Worm (Caenorhabditis elegans) whole organism, L2 larva: Measurements from ENCODE around the gene ZK1307.7.
A peak's percentile ranks its signal among the peaks of the same experiment; 100 is the strongest.

Experiments used
- C34F6.9 ChIP-seq: fragments of 150-350 bp; optimal IDR thresholded peaks from 2 replicates; lab custom pipeline; 2014; ENCODE audit warnings: missing biosample characterization, missing genetic modification characterization
- ZK546.5 ChIP-seq: sonication (generic microtip); optimal IDR thresholded peaks from 2 replicates; lab custom pipeline; 2017; ENCODE audit warnings: missing biosample characterization, missing genetic modification characterization
- ceh-16 ChIP-seq: fragments of 150-350 bp; optimal IDR thresholded peaks from 2 replicates; lab custom pipeline; 2014; ENCODE audit warnings: missing biosample characterization, missing genetic modification characterization
- crh-2 ChIP-seq: sonication (generic microtip); optimal IDR thresholded peaks from 2 replicates; lab custom pipeline; 2017; ENCODE audit warnings: missing biosample characterization, missing genetic modification characterization
- egl-27 ChIP-seq: sonication (generic microtip); optimal IDR thresholded peaks from 3 replicates; lab custom pipeline; 2017; ENCODE audit warnings: missing biosample characterization, missing genetic modification reagents, missing genetic modification characterization
- fos-1 ChIP-seq: fragments of 150-350 bp; optimal IDR thresholded peaks from 2 replicates; lab custom pipeline; 2014; ENCODE audit warnings: missing biosample characterization, missing genetic modification characterization
- gmeb-1 ChIP-seq: fragments of 150-350 bp; optimal IDR thresholded peaks from 2 replicates; lab custom pipeline; 2014; ENCODE audit warnings: missing biosample characterization, missing genetic modification characterization
- lsy-2 ChIP-seq, 2 experiments: fragments of 150-350 bp in 1 of 2; sonication (generic microtip) in 1 of 2; optimal IDR thresholded peaks; 2 replicates each; lab custom pipeline; 2014 to 2017; ENCODE audit warnings: missing biosample characterization in 2 of 2, missing genetic modification characterization in 2 of 2
- mab-5 ChIP-seq: fragments of 150-350 bp; optimal IDR thresholded peaks from 2 replicates; lab custom pipeline; 2014; ENCODE audit warnings: missing biosample characterization, missing genetic modification characterization
- nhr-11 ChIP-seq: fragments of 150-350 bp; optimal IDR thresholded peaks from 2 replicates; lab custom pipeline; 2014; ENCODE audit warnings: missing biosample characterization, missing genetic modification characterization
- nhr-129 ChIP-seq: fragments of 150-350 bp; optimal IDR thresholded peaks from 2 replicates; lab custom pipeline; 2014; ENCODE audit warnings: missing biosample characterization, missing genetic modification characterization
- nhr-21 ChIP-seq: fragments of 150-350 bp; optimal IDR thresholded peaks from 2 replicates; lab custom pipeline; 2014; ENCODE audit warnings: missing biosample characterization, missing genetic modification characterization
- nhr-237 ChIP-seq: fragments of 150-350 bp; optimal IDR thresholded peaks from 2 replicates; lab custom pipeline; 2014; ENCODE audit warnings: missing biosample characterization, missing genetic modification characterization
- nhr-6 ChIP-seq: fragments of 150-350 bp; optimal IDR thresholded peaks from 2 replicates; lab custom pipeline; 2014; ENCODE audit warnings: missing biosample characterization, missing genetic modification characterization
- nhr-77 ChIP-seq: fragments of 150-350 bp; optimal IDR thresholded peaks from 2 replicates; lab custom pipeline; 2014; ENCODE audit warnings: missing biosample characterization, missing genetic modification characterization
- sem-4 ChIP-seq: fragments of 150-350 bp; optimal IDR thresholded peaks from 2 replicates; lab custom pipeline; 2014; ENCODE audit warnings: missing biosample characterization, missing genetic modification reagents, missing genetic modification characterization
- skn-1 ChIP-seq: sonication (generic microtip); optimal IDR thresholded peaks from 2 replicates; lab custom pipeline; 2017; ENCODE audit warnings: missing biosample characterization, missing genetic modification characterization
- sma-9 ChIP-seq, 2 experiments: fragments of 150-350 bp in 1 of 2; sonication (generic microtip) in 1 of 2; optimal IDR thresholded peaks; 2 replicates each; lab custom pipeline; 2014 to 2016; ENCODE audit warnings: missing genetic modification characterization in 2 of 2, mild to moderate bottlenecking in 1 of 2, missing biosample characterization in 1 of 2, missing compliant biosample characterization in 1 of 2, missing genetic modification reagents in 1 of 2, moderate library complexity in 1 of 2
- unc-55 ChIP-seq: fragments of 150-350 bp; sonication (generic microtip); optimal IDR thresholded peaks from 3 replicates; lab custom pipeline; 2014; ENCODE audit warnings: missing biosample characterization, missing genetic modification reagents, missing genetic modification characterization
- zag-1 ChIP-seq: fragments of 150-350 bp; optimal IDR thresholded peaks from 2 replicates; lab custom pipeline; 2014; ENCODE audit warnings: missing biosample characterization, missing genetic modification characterization
- ztf-1 ChIP-seq: fragments of 200-800 bp; sonication (Bioruptor generic); conservative IDR thresholded peaks from 2 replicates; pipeline ENCODE4 v1.3.6; 2022; ENCODE audit warnings: missing genetic modification characterization, missing compliant biosample characterization
- ztf-4 ChIP-seq: fragments of 150-350 bp; optimal IDR thresholded peaks from 2 replicates; lab custom pipeline; 2014; ENCODE audit warnings: missing biosample characterization, missing genetic modification characterization

Gene ZK1307.7

ce11 chrII:9684175-9684574 lies 47.8 kb downstream of the ZK1307.7 start:
- TF ChIP-seq nhr-237 (tag; lab: Kevin White, UChicago) = no peak
- TF ChIP-seq egl-27 (tag; lab: Kevin White, UChicago) = no peak

ce11 chrII:9686663-9687193 lies 50.3 kb downstream of the ZK1307.7 start, which contains the start of gene ZK1320.9:
Gene ZK1320.9, minus strand, starts transcription at chrII:9686713.
- no peak for TF ChIP-seq ztf-1 (GFP tag; lab: Robert Waterston, UW)
- TF ChIP-seq nhr-77 (tag; lab: Kevin White, UChicago) = no peak
- peak; percentile 33 for TF ChIP-seq sma-9 (GFP tag; optimal IDR thresholded peaks at IDR 0.05; lab: Kevin White, UChicago)
- no peak for TF ChIP-seq sma-9 (tag; optimal IDR thresholded peaks at IDR 0.05; lab: Kevin White, UChicago)
- TF ChIP-seq nhr-6 (tag; lab: Kevin White, UChicago) = no peak
- no peak for TF ChIP-seq zag-1 (tag; lab: Kevin White, UChicago)
- peak; percentile 47 for TF ChIP-seq fos-1 (tag; lab: Kevin White, UChicago)
- no peak for TF ChIP-seq sem-4 (tag; lab: Kevin White, UChicago)
- TF ChIP-seq ZK546.5 (tag; lab: Kevin White, UChicago) = no peak
- peak; percentile 34 for TF ChIP-seq nhr-129 (tag; lab: Kevin White, UChicago)
- peak; percentile 19 for TF ChIP-seq C34F6.9 (tag; lab: Kevin White, UChicago)
- TF ChIP-seq lsy-2 (tag; optimal IDR thresholded peaks at IDR 0.05; lab: Kevin White, UChicago) = peak in 1 of 2 experiments; percentile 46
- TF ChIP-seq gmeb-1 (tag; lab: Kevin White, UChicago) = peak; percentile 28
- TF ChIP-seq crh-2 = peak; percentile 8
- TF ChIP-seq nhr-21 (tag; lab: Kevin White, UChicago) = no peak
- TF ChIP-seq ceh-16 (tag; lab: Kevin White, UChicago) = no peak
- no peak for TF ChIP-seq mab-5 (tag; lab: Kevin White, UChicago)
- TF ChIP-seq skn-1 (tag; lab: Kevin White, UChicago) = no peak
- no peak for TF ChIP-seq nhr-11 (tag; lab: Kevin White, UChicago)
- peak; percentile 25 for TF ChIP-seq unc-55 (GFP tag; lab: Kevin White, UChicago)
- no peak for TF ChIP-seq ztf-4 (tag; lab: Kevin White, UChicago)
- no peak for TF ChIP-seq egl-27 (tag; lab: Kevin White, UChicago)
- TF ChIP-seq, all 48 proteins: peak for 8
